Worm (Caenorhabditis elegans) whole organism, early embryonic: Measurements from ENCODE around the gene K02A2.1.

Experiments used
- B0310.2 ChIP-seq: sonication (generic microtip); optimal IDR thresholded peaks from 2 replicates; lab custom pipeline; 2016; ENCODE audit warnings: mild to moderate bottlenecking, missing genetic modification characterization, missing compliant biosample characterization
- F13C5.2 ChIP-seq: sonication (generic microtip); optimal IDR thresholded peaks from 2 replicates; lab custom pipeline; 2017; ENCODE audit warnings: mild to moderate bottlenecking, missing genetic modification characterization, inconsistent platforms, missing compliant biosample characterization
- aly-1 ChIP-seq: sonication (generic microtip); optimal IDR thresholded peaks from 2 replicates; lab custom pipeline; 2016; ENCODE audit warnings: missing genetic modification characterization, missing compliant biosample characterization
- ama-1 ChIP-seq: fragments of 150-350 bp; optimal IDR thresholded peaks from 2 replicates; lab custom pipeline; 2014
- ceh-13 ChIP-seq: fragments of 200-800 bp; sonication (Bioruptor generic); optimal IDR thresholded peaks from 2 replicates; lab custom pipeline; 2018; ENCODE audit warnings: mild to moderate bottlenecking, missing genetic modification characterization, missing compliant biosample characterization
- ceh-36 ChIP-seq: sonication (generic microtip); optimal IDR thresholded peaks from 2 replicates; lab custom pipeline; 2016; ENCODE audit warnings: missing genetic modification characterization, inconsistent platforms, missing compliant biosample characterization
- ets-7 ChIP-seq: sonication (generic microtip); optimal IDR thresholded peaks from 2 replicates; lab custom pipeline; 2016; ENCODE audit warnings: missing genotype, missing genetic modification characterization, missing compliant biosample characterization
- flt-1 ChIP-seq: fragments of 200-800 bp; sonication (Bioruptor generic); IDR thresholded peaks from 2 replicates; pipeline ENCODE4 v1.3.6; 2022; ENCODE audit warnings: missing genetic modification characterization, missing compliant biosample characterization
- hmbx-1 ChIP-seq: sonication (generic microtip); optimal IDR thresholded peaks from 2 replicates; lab custom pipeline; 2016; ENCODE audit warnings: mild to moderate bottlenecking, missing genetic modification characterization, missing compliant biosample characterization
- hmg-4 ChIP-seq: fragments of 200-800 bp; sonication (Bioruptor generic); optimal IDR thresholded peaks from 2 replicates; lab custom pipeline; 2018; ENCODE audit warnings: mild to moderate bottlenecking, missing genetic modification characterization, missing compliant biosample characterization
- hnd-1 ChIP-seq: sonication (generic microtip); optimal IDR thresholded peaks from 2 replicates; lab custom pipeline; 2016; ENCODE audit warnings: missing genetic modification characterization, missing compliant biosample characterization
- pes-1 ChIP-seq: fragments of 200-800 bp; sonication (Bioruptor generic); IDR thresholded peaks from 2 replicates; pipeline ENCODE4 v1.3.6; 2022; ENCODE audit warnings: missing genetic modification reagents, missing genetic modification characterization, missing compliant biosample characterization
- scrt-1 ChIP-seq: fragments of 200-800 bp; sonication (Bioruptor generic); IDR thresholded peaks from 2 replicates; pipeline ENCODE4 v1.3.6; 2022; ENCODE audit warnings: missing genetic modification characterization, missing compliant biosample characterization
- sea-1 ChIP-seq: fragments of 200-800 bp; sonication (Bioruptor generic); conservative IDR thresholded peaks from 2 replicates; pipeline ENCODE4 v1.3.6; 2022; ENCODE audit warnings: missing genetic modification characterization, missing compliant biosample characterization
- tbx-11 ChIP-seq: fragments of 200-800 bp; sonication (Bioruptor generic); IDR thresholded peaks from 2 replicates; pipeline ENCODE4 v1.3.6; 2022; ENCODE audit warnings: missing genetic modification characterization, missing compliant biosample characterization
- tbx-37 ChIP-seq: fragments of 200-800 bp; sonication (Bioruptor generic); conservative IDR thresholded peaks from 2 replicates; pipeline ENCODE4 v1.3.6; 2022; ENCODE audit warnings: missing genetic modification reagents, missing genetic modification characterization, missing compliant biosample characterization
- tra-4 ChIP-seq: sonication (generic microtip); optimal IDR thresholded peaks from 2 replicates; lab custom pipeline; 2017; ENCODE audit warnings: missing genetic modification characterization, missing compliant biosample characterization

K02A2.1 gene

DNA sequence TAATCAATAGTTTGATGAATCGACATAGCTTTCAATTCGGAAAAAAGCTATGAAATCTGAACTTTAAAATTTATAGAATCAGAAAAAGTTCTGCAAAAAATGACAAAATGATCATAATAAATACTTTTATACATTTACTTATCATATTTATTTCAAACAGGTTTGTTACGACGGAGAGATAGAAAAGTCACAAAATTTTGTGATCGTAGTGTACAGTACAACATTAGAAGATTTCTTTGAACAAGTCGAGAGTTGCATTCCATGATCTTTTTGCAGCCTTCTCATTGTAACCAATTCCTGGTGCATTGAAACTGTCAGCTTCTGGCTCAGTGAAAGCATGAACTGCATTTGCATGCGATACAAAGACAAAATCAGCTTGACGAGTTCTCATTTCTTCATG, 21.1 kb downstream of the K02A2.1 start, which contains the start of gene D1022.3:
TSS of gene D1022.3 (minus strand) at position 101 of the 400 bp plus-strand sequence.
- TF ChIP-seq flt-1 (no peak), tra-4 (tag; lab: Kevin White, UChicago) (no peak), sea-1 (GFP tag; lab: Robert Waterston, UW) (no peak), B0310.2 (tag; lab: Kevin White, UChicago) (no peak), tbx-11 (GFP tag; lab: Robert Waterston, UW) (no peak), hmbx-1 (no peak), pes-1 (GFP tag; lab: Robert Waterston, UW) (no peak), ama-1 (lab: Kevin White, UChicago) (no peak), ets-7 (tag; lab: Kevin White, UChicago) (no peak), scrt-1 (GFP tag; lab: Robert Waterston, UW) (no peak), aly-1 (tag; lab: Kevin White, UChicago) (no peak), hmg-4 (no peak)

DNA sequence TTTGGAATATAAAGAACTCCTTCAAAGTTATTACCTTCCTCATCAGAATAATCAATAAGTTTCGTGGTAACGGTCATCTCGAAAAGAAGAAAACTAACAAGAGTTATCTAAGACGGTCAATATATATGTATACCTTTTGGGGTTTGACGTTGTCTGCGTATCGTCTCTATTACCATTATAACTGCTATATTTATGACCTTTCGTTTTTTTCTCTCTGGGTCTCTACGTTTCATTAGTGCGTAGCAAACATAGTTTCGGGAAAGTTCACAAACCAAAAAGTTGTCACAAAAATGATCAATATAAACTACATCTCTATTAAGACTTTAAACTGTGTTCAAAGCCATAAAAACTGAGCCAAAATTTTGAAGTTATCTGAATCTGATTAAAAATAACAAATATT, 22.2 kb downstream of the K02A2.1 start, which contains the start of gene D1022.4:
TSS of gene D1022.4 (minus strand) at position 83 of the 400 bp plus-strand sequence.
- TF ChIP-seq pes-1 (GFP tag; lab: Robert Waterston, UW), result no peak
- TF ChIP-seq hnd-1, result no peak
- no peak for TF ChIP-seq tbx-37
- no peak for TF ChIP-seq flt-1
- TF ChIP-seq aly-1 (tag; lab: Kevin White, UChicago), result no peak
- no peak for TF ChIP-seq sea-1 (GFP tag; lab: Robert Waterston, UW)

DNA sequence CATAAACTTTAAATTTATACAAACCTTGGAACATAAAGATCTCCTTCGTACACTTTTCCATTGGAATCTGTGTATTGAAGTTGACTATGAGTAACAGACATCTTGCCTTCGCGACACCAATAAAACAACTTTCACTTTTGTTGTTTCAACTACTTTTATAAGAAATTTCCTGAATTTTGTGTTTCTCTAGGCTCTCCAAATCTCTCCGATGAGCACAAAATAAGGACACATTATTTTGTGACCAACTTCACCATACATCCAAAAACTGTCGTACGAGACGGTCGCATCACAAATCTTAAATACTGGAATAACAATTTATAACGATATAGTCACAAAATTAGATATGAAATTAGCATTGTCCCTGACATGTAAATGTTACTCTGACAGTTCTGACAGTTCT, 23.6 kb downstream of the K02A2.1 start, which contains the start of gene D1022.5:
TSS of gene D1022.5 (minus strand) at position 101 of the 400 bp plus-strand sequence.
- no peak for TF ChIP-seq ama-1 (lab: Kevin White, UChicago)
- TF ChIP-seq tbx-11 (GFP tag; lab: Robert Waterston, UW), result no peak
- TF ChIP-seq hmg-4, result no peak
- no peak for TF ChIP-seq ets-7 (tag; lab: Kevin White, UChicago)
- TF ChIP-seq B0310.2 (tag; lab: Kevin White, UChicago), result no peak
- no peak for TF ChIP-seq aly-1 (tag; lab: Kevin White, UChicago)
- TF ChIP-seq tra-4 (tag; lab: Kevin White, UChicago), result no peak
- TF ChIP-seq scrt-1 (GFP tag; lab: Robert Waterston, UW), result no peak
- TF ChIP-seq F13C5.2 (tag; lab: Kevin White, UChicago), result no peak
- TF ChIP-seq flt-1, result no peak
- no peak for TF ChIP-seq hnd-1
- TF ChIP-seq tbx-37, result no peak
- TF ChIP-seq pes-1 (GFP tag; lab: Robert Waterston, UW), result no peak
- no peak for TF ChIP-seq hmbx-1
- TF ChIP-seq sea-1 (GFP tag; lab: Robert Waterston, UW), result no peak
- no peak for TF ChIP-seq ceh-13
- no peak for TF ChIP-seq ceh-36 (tag; lab: Kevin White, UChicago)

DNA sequence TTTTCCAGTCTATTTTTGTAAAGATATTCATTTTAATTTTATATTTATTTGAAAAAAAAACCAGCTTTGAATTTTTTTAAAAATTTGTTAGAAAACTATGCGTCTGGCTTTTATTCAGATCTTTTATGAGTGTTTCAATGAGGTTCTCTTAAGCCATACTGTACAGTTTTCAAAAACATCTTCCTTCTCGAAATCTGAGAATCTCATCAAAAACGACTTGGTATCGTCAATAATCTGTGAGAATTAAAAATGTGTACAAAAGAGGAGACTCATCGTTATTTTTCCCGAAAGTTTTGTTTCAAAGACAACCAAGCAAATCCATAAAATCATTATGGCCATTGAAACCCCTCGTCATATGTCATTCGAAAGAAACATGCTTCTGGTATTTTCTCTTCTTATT, 24.1 kb downstream of the K02A2.1 start, which contains the start of gene D1022.2:
TSS of gene D1022.2 (plus strand) at position 301 of the 400 bp plus-strand sequence.
- TF ChIP-seq hnd-1 (no peak), B0310.2 (tag; lab: Kevin White, UChicago) (no peak), aly-1 (tag; lab: Kevin White, UChicago) (no peak), tbx-37 (no peak), ceh-36 (tag; lab: Kevin White, UChicago) (no peak), F13C5.2 (tag; lab: Kevin White, UChicago) (no peak), pes-1 (GFP tag; lab: Robert Waterston, UW) (no peak), ets-7 (tag; lab: Kevin White, UChicago) (no peak), hmbx-1 (no peak), ceh-13 (no peak), ama-1 (lab: Kevin White, UChicago) (no peak), tra-4 (tag; lab: Kevin White, UChicago) (no peak), tbx-11 (GFP tag; lab: Robert Waterston, UW) (no peak), flt-1 (no peak), hmg-4 (no peak), scrt-1 (GFP tag; lab: Robert Waterston, UW) (no peak)

DNA sequence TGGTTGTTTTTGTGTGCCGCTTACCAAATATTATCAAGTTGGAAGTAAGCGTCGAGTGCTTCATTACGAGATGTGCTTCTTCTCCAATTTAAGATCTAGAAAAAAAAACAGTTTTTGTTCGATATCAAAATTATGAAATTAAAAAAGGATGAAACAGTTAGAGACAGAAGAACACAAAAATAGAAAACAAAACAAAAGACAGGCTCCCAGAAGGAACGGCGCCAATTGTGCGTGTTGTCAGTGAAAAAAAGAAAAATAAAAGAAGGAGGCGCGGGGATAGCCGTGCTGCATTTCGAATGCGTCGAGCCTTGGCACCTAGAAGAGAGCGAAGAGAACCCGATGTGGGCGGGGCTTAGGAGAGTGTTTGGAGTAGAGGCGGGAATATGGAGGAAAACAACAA, 30.5 kb downstream of the K02A2.1 start, which contains the start of gene sro-1:
TSS of gene sro-1 (minus strand) at position 101 of the 400 bp plus-strand sequence.
- TF ChIP-seq sea-1 (GFP tag; lab: Robert Waterston, UW) (no peak), flt-1 (no peak), B0310.2 (tag; lab: Kevin White, UChicago) (no peak), hnd-1 (no peak), scrt-1 (GFP tag; lab: Robert Waterston, UW) (no peak), F13C5.2 (tag; lab: Kevin White, UChicago) (no peak), ets-7 (tag; lab: Kevin White, UChicago) (no peak), ceh-13 (no peak), hmbx-1 (no peak), tra-4 (tag; lab: Kevin White, UChicago) (no peak), ama-1 (lab: Kevin White, UChicago) (no peak), tbx-37 (no peak), aly-1 (tag; lab: Kevin White, UChicago) (no peak), tbx-11 (GFP tag; lab: Robert Waterston, UW) (no peak), pes-1 (GFP tag; lab: Robert Waterston, UW) (no peak)

DNA sequence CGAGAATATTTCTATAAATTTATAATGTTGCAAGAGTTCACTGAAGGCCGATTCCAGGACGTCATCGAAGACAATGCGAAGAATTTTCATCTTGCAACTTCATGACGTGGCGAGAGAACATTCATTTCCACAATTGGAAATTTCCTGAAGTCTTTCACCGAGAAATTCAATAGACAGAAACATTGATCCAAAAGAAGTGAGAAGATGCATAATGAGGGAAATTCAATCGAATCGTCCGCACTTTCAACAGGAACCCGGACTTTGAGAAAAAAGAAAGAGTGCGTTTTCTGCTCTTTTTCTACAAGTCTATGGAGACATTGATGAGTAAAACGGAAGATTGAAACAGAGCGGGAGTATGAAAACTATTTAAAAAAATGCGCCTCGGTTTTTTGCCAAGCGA, 34.3 kb downstream of the K02A2.1 start:
- TF ChIP-seq ets-7 (tag; lab: Kevin White, UChicago) (no peak), ceh-13 (no peak), hnd-1 (no peak), tbx-37 (no peak), ama-1 (lab: Kevin White, UChicago) (no peak), pes-1 (GFP tag; lab: Robert Waterston, UW) (no peak), flt-1 (no peak), hmg-4 (no peak), ceh-36 (tag; lab: Kevin White, UChicago) (no peak), aly-1 (tag; lab: Kevin White, UChicago) (no peak), tra-4 (tag; lab: Kevin White, UChicago) (no peak), scrt-1 (GFP tag; lab: Robert Waterston, UW) (no peak), sea-1 (GFP tag; lab: Robert Waterston, UW) (no peak), tbx-11 (GFP tag; lab: Robert Waterston, UW) (no peak), hmbx-1 (no peak), B0310.2 (tag; lab: Kevin White, UChicago) (no peak), F13C5.2 (tag; lab: Kevin White, UChicago) (no peak)
